Fruit fly (Drosophila melanogaster) whole organism, prepupa: ENCODE data around the gene CG34398.
A peak's percentile ranks its signal among the peaks of the same experiment; 100 is the strongest.

Source experiments
- CG10631 ChIP-seq: fragments of 200-800 bp; sonication (Bioruptor generic); optimal IDR thresholded peaks from 2 replicates; lab custom pipeline; 2016; ENCODE audit warnings: missing biosample characterization, missing genetic modification characterization
- CG10669 ChIP-seq: fragments of 200-800 bp; sonication (Bioruptor generic); optimal IDR thresholded peaks from 3 replicates; lab custom pipeline; 2018; ENCODE audit warnings: missing biosample characterization, mild to moderate bottlenecking, missing genetic modification characterization, moderate library complexity
- CG11762 ChIP-seq: fragments of 200-800 bp; sonication (Bioruptor generic); optimal IDR thresholded peaks from 3 replicates; lab custom pipeline; 2016; ENCODE audit warnings: missing biosample characterization, missing genetic modification characterization; ENCODE audit not compliant: insufficient read depth
- CG15336 ChIP-seq: fragments of 200-800 bp; sonication (Bioruptor generic); IDR thresholded peaks from 2 replicates; pipeline ENCODE4 v1.3.6; 2022; ENCODE audit warnings: missing biosample characterization, missing genetic modification characterization
- CG1621 ChIP-seq: fragments of 200-800 bp; sonication (Bioruptor generic); optimal IDR thresholded peaks from 3 replicates; lab custom pipeline; 2018; ENCODE audit warnings: missing biosample characterization, mild to moderate bottlenecking, missing genetic modification characterization
- CG16779 ChIP-seq: fragments of 200-800 bp; sonication (Bioruptor generic); optimal IDR thresholded peaks from 3 replicates; lab custom pipeline; 2017; ENCODE audit warnings: missing biosample characterization, mild to moderate bottlenecking, missing genetic modification characterization
- CG3032 ChIP-seq: fragments of 200-800 bp; optimal IDR thresholded peaks from 2 replicates; lab custom pipeline; 2019; ENCODE audit warnings: missing biosample characterization, mild to moderate bottlenecking, missing genetic modification characterization, moderate library complexity
- CG31627 ChIP-seq: fragments of 200-800 bp; sonication (Bioruptor generic); optimal IDR thresholded peaks from 3 replicates; lab custom pipeline; 2016; ENCODE audit warnings: missing biosample characterization, missing genetic modification characterization
- CG32006 ChIP-seq: fragments of 200-800 bp; sonication (Bioruptor generic); optimal IDR thresholded peaks from 3 replicates; lab custom pipeline; 2017; ENCODE audit warnings: missing biosample characterization, mild to moderate bottlenecking, missing genetic modification characterization
- CG34406 ChIP-seq: fragments of 200-800 bp; sonication (Bioruptor generic); optimal IDR thresholded peaks from 3 replicates; lab custom pipeline; 2016; ENCODE audit warnings: missing biosample characterization, missing genetic modification characterization
- CG3919 ChIP-seq: fragments of 200-800 bp; sonication (Bioruptor generic); optimal IDR thresholded peaks from 3 replicates; lab custom pipeline; 2016; ENCODE audit warnings: missing biosample characterization, missing genetic modification characterization
- CG4318 ChIP-seq: fragments of 200-800 bp; sonication (Bioruptor generic); optimal IDR thresholded peaks from 3 replicates; lab custom pipeline; 2017; ENCODE audit warnings: missing biosample characterization, mild to moderate bottlenecking, missing genetic modification characterization
- CG6163 ChIP-seq: fragments of 200-800 bp; sonication (Bioruptor generic); IDR thresholded peaks from 3 replicates; pipeline ENCODE4 v1.3.6; 2022; ENCODE audit warnings: missing biosample characterization, missing genetic modification characterization
- CG6276 ChIP-seq: fragments of 200-800 bp; sonication (Bioruptor generic); optimal IDR thresholded peaks from 2 replicates; lab custom pipeline; 2017; ENCODE audit warnings: missing biosample characterization, mild to moderate bottlenecking, missing genetic modification characterization
- CG6808 ChIP-seq: fragments of 200-800 bp; sonication (Bioruptor generic); optimal IDR thresholded peaks from 3 replicates; lab custom pipeline; 2017; ENCODE audit warnings: missing biosample characterization, missing genetic modification characterization, mild to moderate bottlenecking, moderate library complexity, missing genetic modification reagents
- CG6854 ChIP-seq: fragments of 200-800 bp; sonication (Bioruptor generic); optimal IDR thresholded peaks from 2 replicates; lab custom pipeline; 2017; ENCODE audit warnings: missing biosample characterization, mild to moderate bottlenecking, missing genetic modification characterization
- CG7368 ChIP-seq: fragments of 200-800 bp; sonication (Bioruptor generic); optimal IDR thresholded peaks from 3 replicates; lab custom pipeline; 2016; ENCODE audit warnings: missing biosample characterization, missing genetic modification characterization
- CG8319 ChIP-seq: fragments of 200-800 bp; sonication (Bioruptor generic); optimal IDR thresholded peaks from 3 replicates; lab custom pipeline; 2016; ENCODE audit warnings: missing biosample characterization, missing genetic modification characterization
- CG9139 ChIP-seq: fragments of 200-800 bp; sonication (Bioruptor generic); optimal IDR thresholded peaks from 3 replicates; lab custom pipeline; 2017; ENCODE audit warnings: missing biosample characterization, mild to moderate bottlenecking, missing genetic modification characterization
- Eip78C ChIP-seq: fragments of 200-800 bp; sonication (Bioruptor generic); peaks from one replicate; lab custom pipeline; 2016; ENCODE audit warnings: missing biosample characterization, missing genetic modification characterization
- Eip93F ChIP-seq: fragments of 200-800 bp; sonication (Bioruptor generic); optimal IDR thresholded peaks from 2 replicates; lab custom pipeline; 2016; ENCODE audit warnings: missing biosample characterization, mild to moderate bottlenecking, missing genetic modification characterization
- Ets21C ChIP-seq: fragments of 200-800 bp; sonication (Bioruptor generic); optimal IDR thresholded peaks from 3 replicates; lab custom pipeline; 2016; ENCODE audit warnings: missing biosample characterization, missing genetic modification characterization
- Gug ChIP-seq: fragments of 200-800 bp; sonication (Bioruptor generic); IDR thresholded peaks from 2 replicates; pipeline ENCODE4 v1.3.6; 2022; ENCODE audit warnings: missing biosample characterization, missing genetic modification characterization
- Hr38 ChIP-seq: sonication (Bioruptor generic); optimal IDR thresholded peaks from 2 replicates; lab custom pipeline; 2016; ENCODE audit warnings: missing biosample characterization, missing genetic modification characterization
- Hr39 ChIP-seq: fragments of 200-800 bp; sonication (Bioruptor generic); optimal IDR thresholded peaks from 2 replicates; lab custom pipeline; 2016; ENCODE audit warnings: missing biosample characterization, missing genetic modification characterization
- Hr4 ChIP-seq: fragments of 200-800 bp; sonication (Bioruptor generic); optimal IDR thresholded peaks from 3 replicates; lab custom pipeline; 2016; ENCODE audit warnings: missing biosample characterization, missing genetic modification characterization
- Lpt ChIP-seq: fragments of 200-800 bp; sonication (Bioruptor generic); optimal IDR thresholded peaks from 3 replicates; lab custom pipeline; 2016; ENCODE audit warnings: missing biosample characterization, missing genetic modification characterization
- OdsH ChIP-seq: fragments of 200-800 bp; sonication (Bioruptor generic); optimal IDR thresholded peaks from 3 replicates; lab custom pipeline; 2016; ENCODE audit warnings: missing biosample characterization, missing genetic modification characterization
- Smox ChIP-seq: fragments of 200-800 bp; sonication (Bioruptor generic); optimal IDR thresholded peaks from 3 replicates; lab custom pipeline; 2016; ENCODE audit warnings: missing biosample characterization, missing genetic modification characterization
- Sox102F ChIP-seq: fragments of 200-800 bp; sonication (Bioruptor generic); optimal IDR thresholded peaks from 2 replicates; lab custom pipeline; 2016; ENCODE audit warnings: missing biosample characterization, mild to moderate bottlenecking, missing genetic modification characterization
- Sox14 ChIP-seq: fragments of 200-800 bp; sonication (Bioruptor generic); optimal IDR thresholded peaks from 3 replicates; lab custom pipeline; 2016; ENCODE audit warnings: missing biosample characterization, missing genetic modification characterization
- Sox15 ChIP-seq: fragments of 200-800 bp; sonication (Bioruptor generic); optimal IDR thresholded peaks from 3 replicates; lab custom pipeline; 2016; ENCODE audit warnings: missing biosample characterization, missing genetic modification characterization
- achi ChIP-seq: fragments of 200-800 bp; sonication (Bioruptor generic); optimal IDR thresholded peaks from 3 replicates; lab custom pipeline; 2016; ENCODE audit warnings: missing biosample characterization, missing genetic modification characterization
- acj6 ChIP-seq: fragments of 200-800 bp; sonication (Bioruptor generic); optimal IDR thresholded peaks from 3 replicates; lab custom pipeline; 2016; ENCODE audit warnings: missing biosample characterization, missing genetic modification characterization
- cyc ChIP-seq: fragments of 200-800 bp; sonication (Bioruptor generic); optimal IDR thresholded peaks from 3 replicates; lab custom pipeline; 2016; ENCODE audit warnings: missing biosample characterization, missing genetic modification characterization
- dac ChIP-seq: fragments of 200-800 bp; sonication (Bioruptor generic); optimal IDR thresholded peaks from 2 replicates; lab custom pipeline; 2017; ENCODE audit warnings: missing biosample characterization, mild to moderate bottlenecking, missing genetic modification characterization
- eg ChIP-seq: fragments of 200-800 bp; sonication (Bioruptor generic); IDR thresholded peaks from 3 replicates; pipeline ENCODE4 v1.3.6; 2022; ENCODE audit warnings: missing biosample characterization, missing genetic modification characterization
- esn ChIP-seq: fragments of 200-800 bp; sonication (Bioruptor generic); optimal IDR thresholded peaks from 2 replicates; lab custom pipeline; 2016; ENCODE audit warnings: missing biosample characterization, mild to moderate bottlenecking, missing genetic modification characterization, moderate library complexity
- fd59A ChIP-seq: fragments of 200-800 bp; sonication (Bioruptor generic); optimal IDR thresholded peaks from 2 replicates; lab custom pipeline; 2017; ENCODE audit warnings: missing biosample characterization, mild to moderate bottlenecking, missing genetic modification characterization, missing genetic modification reagents
- fd85E ChIP-seq: fragments of 200-800 bp; sonication (Bioruptor generic); optimal IDR thresholded peaks from 3 replicates; lab custom pipeline; 2016; ENCODE audit warnings: missing biosample characterization, missing genetic modification characterization
- lz ChIP-seq: fragments of 200-800 bp; sonication (Bioruptor generic); optimal IDR thresholded peaks from 3 replicates; lab custom pipeline; 2016; ENCODE audit warnings: missing biosample characterization, missing genetic modification characterization
- net ChIP-seq: fragments of 200-800 bp; sonication (Bioruptor generic); optimal IDR thresholded peaks from 3 replicates; lab custom pipeline; 2016; ENCODE audit warnings: missing biosample characterization, missing genetic modification characterization
- pdm3 ChIP-seq: fragments of 200-800 bp; sonication (Bioruptor generic); optimal IDR thresholded peaks from 3 replicates; lab custom pipeline; 2016; ENCODE audit warnings: missing biosample characterization, missing genetic modification characterization
- salr ChIP-seq, 2 experiments: fragments of 200-800 bp; sonication (Bioruptor generic); optimal IDR thresholded peaks; 3 replicates each; lab custom pipeline; 2016 to 2018; ENCODE audit warnings: missing biosample characterization in 2 of 2, missing genetic modification characterization in 2 of 2, mild to moderate bottlenecking in 1 of 2
- spab ChIP-seq: fragments of 200-800 bp; sonication (Bioruptor generic); optimal IDR thresholded peaks from 2 replicates; lab custom pipeline; 2017; ENCODE audit warnings: missing biosample characterization, mild to moderate bottlenecking, missing genetic modification characterization, missing genetic modification reagents
- ss ChIP-seq, 2 experiments: fragments of 200-800 bp; sonication (Bioruptor generic); optimal IDR thresholded peaks; 2 replicates in 1 of 2; 3 replicates in 1 of 2; lab custom pipeline; 2017 to 2018; ENCODE audit warnings: mild to moderate bottlenecking in 2 of 2, missing biosample characterization in 2 of 2, missing genetic modification characterization in 2 of 2, moderate library complexity in 1 of 2
- vri ChIP-seq: fragments of 200-800 bp; sonication (Bioruptor generic); optimal IDR thresholded peaks from 3 replicates; lab custom pipeline; 2016; ENCODE audit warnings: missing biosample characterization, mild to moderate bottlenecking, missing genetic modification characterization

The CG34398 gene

dm6 chr2L:8933710-8934242 is 35.2 kb downstream of the CG34398 start, which contains the start of gene Tsp29Fa:
Gene Tsp29Fa (plus strand): TSS chr2L:8933962.
- TF ChIP-seq pdm3 (no peak), CG6854 (no peak), lz (GFP tag; lab: Kevin White, UChicago) (no peak), CG31627 (GFP tag; lab: Kevin White, UChicago) (no peak), CG34406 (GFP tag; lab: Kevin White, UChicago) (no peak), achi (GFP tag; lab: Kevin White, UChicago) (no peak), CG6808 (GFP tag; lab: Kevin White, UChicago) (no peak), Smox (GFP tag; lab: Kevin White, UChicago) (no peak), dac (GFP tag; lab: Kevin White, UChicago) (no peak), Eip78C (GFP tag; lab: Kevin White, UChicago) (no peak), Eip93F (GFP tag; lab: Kevin White, UChicago) (no peak), CG3032 (tag; lab: Kevin White, UChicago) (no peak), Sox14 (GFP tag; lab: Kevin White, UChicago) (no peak), ss (GFP tag; optimal IDR thresholded peaks at IDR 0.05; lab: Kevin White, UChicago) (no peak), net (no peak), spab (GFP tag; lab: Kevin White, UChicago) (no peak), CG8319 (GFP tag; lab: Kevin White, UChicago) (no peak), CG16779 (tag; lab: Kevin White, UChicago) (no peak)
- TF ChIP-seq, all 60 proteins: peak for 0

- TF ChIP-seq Sox14 (GFP tag; lab: Kevin White, UChicago) (peak; percentile 61), spab (GFP tag; lab: Kevin White, UChicago) (no peak), fd85E (GFP tag; lab: Kevin White, UChicago) (no peak), CG8319 (GFP tag; lab: Kevin White, UChicago) (no peak), Eip78C (GFP tag; lab: Kevin White, UChicago) (peak; percentile 89), fd59A (no peak), lz (GFP tag; lab: Kevin White, UChicago) (peak; percentile 72), ss (GFP tag; optimal IDR thresholded peaks at IDR 0.05; lab: Kevin White, UChicago) (no peak), Eip93F (GFP tag; lab: Kevin White, UChicago) (no peak), Gug (GFP tag; lab: Robert Waterston, UW) (0 out of 2 replicates have a peak, but pooled peaks have one; percentile 28), Hr38 (GFP tag; lab: Kevin White, UChicago) (no peak), CG3032 (tag; lab: Kevin White, UChicago) (no peak), achi (GFP tag; lab: Kevin White, UChicago) (peak; percentile 49), CG6163 (GFP tag; lab: Robert Waterston, UW) (0 out of 3 replicates have a peak, but pooled peaks have one; percentile 30), CG11762 (GFP tag; lab: Kevin White, UChicago) (peak; percentile 23), dac (GFP tag; lab: Kevin White, UChicago) (no peak), eg (peak; percentile 58; the same call in 2 of the 3 replicates), salr (GFP tag; optimal IDR thresholded peaks at IDR 0.05; lab: Kevin White, UChicago) (peak in 1 of 2 experiments; percentile 40), Sox102F (peak; percentile 63), CG3919 (GFP tag; lab: Kevin White, UChicago) (no peak), Lpt (GFP tag; lab: Kevin White, UChicago) (no peak), CG10631 (GFP tag; lab: Kevin White, UChicago) (peak; percentile 30), CG16779 (tag; lab: Kevin White, UChicago) (no peak), Ets21C (GFP tag; lab: Kevin White, UChicago) (peak; percentile 24), cyc (GFP tag; lab: Kevin White, UChicago) (peak; percentile 50), CG15336 (GFP tag; lab: Robert Waterston, UW) (peak; percentile 53; the same call in 1 of the 2 replicates), CG34406 (GFP tag; lab: Kevin White, UChicago) (peak; percentile 57), CG10669 (GFP tag; lab: Kevin White, UChicago) (no peak), CG1621 (tag; lab: Kevin White, UChicago) (no peak), esn (GFP tag; lab: Kevin White, UChicago) (peak; percentile 75), acj6 (GFP tag; lab: Kevin White, UChicago) (peak; percentile 63), CG6276 (GFP tag; lab: Kevin White, UChicago) (no peak), net (peak; percentile 44), Sox15 (GFP tag; lab: Kevin White, UChicago) (peak; percentile 48), Hr39 (peak; percentile 76), vri (GFP tag; lab: Kevin White, UChicago) (peak; percentile 4), OdsH (peak; percentile 58), CG9139 (no peak), CG4318 (GFP tag; lab: Kevin White, UChicago) (no peak), Hr4 (GFP tag; lab: Kevin White, UChicago) (peak; percentile 53), CG32006 (GFP tag; lab: Kevin White, UChicago) (peak; percentile 56), CG7368 (GFP tag; lab: Kevin White, UChicago) (peak; percentile 39)
Measured at dm6 chr2L:8937003-8937402, 38.4 kb downstream of the CG34398 start, which contains the start of gene Tsp29Fb. Gene Tsp29Fb (plus strand): TSS chr2L:8937390.
